Fruit fly (Drosophila melanogaster) whole organism, embryonic: ENCODE results near the gene CG1572.
A peak's percentile ranks its signal among the peaks of the same experiment; 100 is the strongest.

Experiments
- Asciz ChIP-seq: fragments of 200-800 bp; sonication (Bioruptor generic); optimal IDR thresholded peaks from 2 replicates; lab custom pipeline; 2017; ENCODE audit warnings: missing biosample characterization, mild to moderate bottlenecking, missing genetic modification characterization, missing genetic modification reagents
- Atf3 ChIP-seq: fragments of 200-800 bp; sonication (Bioruptor generic); optimal IDR thresholded peaks from 3 replicates; lab custom pipeline; 2016; ENCODE audit warnings: missing biosample characterization, missing genetic modification characterization
- CG11093 ChIP-seq: fragments of 200-800 bp; sonication (Bioruptor generic); IDR thresholded peaks from 3 replicates; pipeline ENCODE4 v1.3.6; 2022; ENCODE audit warnings: missing biosample characterization, missing genetic modification characterization
- CG11723 ChIP-seq: fragments of 200-800 bp; sonication (Bioruptor generic); optimal IDR thresholded peaks from 2 replicates; lab custom pipeline; 2017; ENCODE audit warnings: missing biosample characterization, mild to moderate bottlenecking, missing genetic modification characterization
- CG14050 ChIP-seq: fragments of 200-800 bp; sonication (Bioruptor generic); IDR thresholded peaks from 3 replicates; pipeline ENCODE4 v1.3.6; 2022; ENCODE audit warnings: missing biosample characterization, missing genetic modification characterization
- CG16813 ChIP-seq: fragments of 200-800 bp; sonication (Bioruptor generic); IDR thresholded peaks from 3 replicates; pipeline ENCODE4 v1.3.6; 2022; ENCODE audit warnings: missing biosample characterization, missing genetic modification characterization; ENCODE audit not compliant: partially characterized antibody
- CG17186 ChIP-seq: fragments of 200-800 bp; sonication (Bioruptor generic); optimal IDR thresholded peaks from 3 replicates; lab custom pipeline; 2017; ENCODE audit warnings: missing biosample characterization, missing genetic modification reagents, missing genetic modification characterization
- CG17612 ChIP-seq: fragments of 200-800 bp; sonication (Bioruptor generic); IDR thresholded peaks from 2 replicates; pipeline ENCODE4 v1.3.6; 2022; ENCODE audit warnings: missing biosample characterization, missing genetic modification characterization
- CG18011 ChIP-seq: fragments of 200-800 bp; sonication (Bioruptor generic); optimal IDR thresholded peaks from 2 replicates; lab custom pipeline; 2017; ENCODE audit warnings: missing biosample characterization, missing genetic modification characterization, mild to moderate bottlenecking, moderate library complexity, missing genotype
- CG18599 ChIP-seq: fragments of 200-800 bp; sonication (Bioruptor generic); optimal IDR thresholded peaks from 3 replicates; lab custom pipeline; 2017; ENCODE audit warnings: missing biosample characterization, missing genetic modification characterization, mild to moderate bottlenecking, moderate library complexity, missing genetic modification reagents
- CG18619 ChIP-seq: fragments of 200-800 bp; sonication (Bioruptor generic); optimal IDR thresholded peaks from 3 replicates; lab custom pipeline; 2017; ENCODE audit warnings: missing biosample characterization, mild to moderate bottlenecking, missing genetic modification characterization
- CG2129 ChIP-seq: fragments of 200-800 bp; sonication (Bioruptor generic); IDR thresholded peaks from 2 replicates; pipeline ENCODE4 v1.3.6; 2022; ENCODE audit warnings: missing biosample characterization, missing genetic modification characterization; ENCODE audit not compliant: partially characterized antibody
- CG7372 ChIP-seq: fragments of 200-800 bp; sonication (Bioruptor generic); IDR thresholded peaks from 2 replicates; pipeline ENCODE4 v1.3.6; 2022; ENCODE audit warnings: missing biosample characterization, missing genetic modification characterization
- CG8765 ChIP-seq: fragments of 200-800 bp; sonication (Bioruptor generic); IDR thresholded peaks from 2 replicates; pipeline ENCODE4 v1.3.6; 2022; ENCODE audit warnings: missing biosample characterization, missing genetic modification characterization
- D19A ChIP-seq: fragments of 200-800 bp; optimal IDR thresholded peaks from 3 replicates; lab custom pipeline; 2019; ENCODE audit warnings: missing biosample characterization, mild to moderate bottlenecking, missing genetic modification characterization, moderate library complexity
- D19B ChIP-seq: fragments of 200-800 bp; sonication (Bioruptor generic); optimal IDR thresholded peaks from 2 replicates; lab custom pipeline; 2017; ENCODE audit warnings: missing biosample characterization, mild to moderate bottlenecking, missing genetic modification characterization
- Dbx ChIP-seq: fragments of 200-800 bp; sonication (Bioruptor generic); IDR thresholded peaks from 3 replicates; pipeline ENCODE4 v1.3.6; 2022; ENCODE audit warnings: missing biosample characterization, missing genetic modification characterization
- Drgx ChIP-seq: fragments of 200-800 bp; sonication (Bioruptor generic); IDR thresholded peaks from 2 replicates; pipeline ENCODE4 v1.3.6; 2022; ENCODE audit warnings: missing biosample characterization, missing genetic modification characterization
- Ets97D ChIP-seq: fragments of 200-800 bp; sonication (Bioruptor generic); optimal IDR thresholded peaks from 3 replicates; lab custom pipeline; 2016; ENCODE audit warnings: missing biosample characterization, missing genetic modification characterization
- Hmr ChIP-seq: fragments of 200-800 bp; sonication (Bioruptor generic); optimal IDR thresholded peaks from 3 replicates; lab custom pipeline; 2017; ENCODE audit warnings: mild to moderate bottlenecking, missing biosample characterization, missing genetic modification reagents, missing genetic modification characterization
- Hr3 ChIP-seq: fragments of 200-800 bp; sonication (Bioruptor generic); optimal IDR thresholded peaks from 3 replicates; lab custom pipeline; 2016; ENCODE audit warnings: missing biosample characterization, missing genetic modification characterization
- Sin3A ChIP-seq: fragments of >200 bp; optimal IDR thresholded peaks from 2 replicates; lab custom pipeline; 2018
- ara ChIP-seq: fragments of 200-800 bp; sonication (Bioruptor generic); IDR thresholded peaks from 2 replicates; pipeline ENCODE4 v1.3.6; 2022; ENCODE audit warnings: missing biosample characterization, missing genetic modification characterization
- ato ChIP-seq: fragments of 200-800 bp; sonication (Bioruptor generic); IDR thresholded peaks from 2 replicates; pipeline ENCODE4 v1.3.6; 2022; ENCODE audit warnings: missing biosample characterization, missing genetic modification characterization; ENCODE audit not compliant: partially characterized antibody
- crc ChIP-seq: fragments of 200-800 bp; sonication (Bioruptor generic); optimal IDR thresholded peaks from 2 replicates; lab custom pipeline; 2016; ENCODE audit warnings: missing biosample characterization, missing genetic modification characterization
- dan ChIP-seq: fragments of 200-800 bp; sonication (Bioruptor generic); IDR thresholded peaks from 2 replicates; pipeline ENCODE4 v1.3.6; 2022; ENCODE audit warnings: missing biosample characterization, missing genetic modification characterization
- dpn ChIP-seq, 2 experiments: fragments of 200-800 bp; sonication (Bioruptor generic); optimal IDR thresholded peaks; 3 replicates each; lab custom pipeline; 2016; ENCODE audit warnings: missing biosample characterization in 2 of 2, missing genetic modification characterization in 2 of 2
- en ChIP-seq: fragments of 200-800 bp; sonication (Bioruptor generic); optimal IDR thresholded peaks from 2 replicates; lab custom pipeline; 2016; ENCODE audit warnings: missing biosample characterization, missing genetic modification characterization
- ftz-f1 ChIP-seq: fragments of 200-800 bp; sonication (Bioruptor generic); optimal IDR thresholded peaks from 2 replicates; lab custom pipeline; 2016; ENCODE audit warnings: missing biosample characterization, missing genetic modification characterization
- gem ChIP-seq: fragments of 200-800 bp; sonication (Bioruptor generic); optimal IDR thresholded peaks from 2 replicates; lab custom pipeline; 2019; ENCODE audit warnings: missing biosample characterization, mild to moderate bottlenecking, missing genetic modification characterization, moderate library complexity
- hb ChIP-seq: fragments of 200-800 bp; sonication (Bioruptor generic); IDR thresholded peaks from 3 replicates; pipeline ENCODE4 v1.3.6; 2022; ENCODE audit warnings: missing biosample characterization, missing genetic modification characterization; ENCODE audit not compliant: partially characterized antibody
- hkb ChIP-seq, 2 experiments: fragments of 200-800 bp in 1 of 2; fragments of >200 bp in 1 of 2; sonication (Bioruptor generic) in 1 of 2; IDR thresholded peaks in 1 of 2; optimal IDR thresholded peaks in 1 of 2; 2 replicates each; pipeline versions ENCODE4 v1.3.6 to Lab custom; 2017 to 2022; ENCODE audit warnings: missing biosample characterization in 1 of 2, missing genetic modification characterization in 1 of 2
- kni ChIP-seq: fragments of 200-800 bp; sonication (Bioruptor generic); optimal IDR thresholded peaks from 3 replicates; lab custom pipeline; 2017; ENCODE audit warnings: mild to moderate bottlenecking, missing biosample characterization, missing genetic modification reagents, missing genetic modification characterization
- mam ChIP-seq: fragments of 200-800 bp; sonication (Bioruptor generic); optimal IDR thresholded peaks from 3 replicates; lab custom pipeline; 2016; ENCODE audit warnings: missing biosample characterization, missing genetic modification characterization
- nerfin-2 ChIP-seq: fragments of 200-800 bp; sonication (Bioruptor generic); IDR thresholded peaks from 2 replicates; pipeline ENCODE4 v1.3.6; 2022; ENCODE audit warnings: missing biosample characterization, missing genetic modification characterization; ENCODE audit not compliant: partially characterized antibody
- oc ChIP-seq: fragments of 200-800 bp; sonication (Bioruptor generic); optimal IDR thresholded peaks from 2 replicates; lab custom pipeline; 2018; ENCODE audit warnings: missing biosample characterization, mild to moderate bottlenecking, missing genetic modification characterization, moderate library complexity
- pb ChIP-seq: fragments of 200-800 bp; sonication (Bioruptor generic); optimal IDR thresholded peaks from 3 replicates; lab custom pipeline; 2016; ENCODE audit warnings: missing biosample characterization, missing genetic modification characterization
- pita ChIP-seq: fragments of 200-800 bp; sonication (Bioruptor generic); optimal IDR thresholded peaks from 2 replicates; lab custom pipeline; 2017; ENCODE audit warnings: missing biosample characterization, mild to moderate bottlenecking, missing genetic modification characterization
- pros ChIP-seq: fragments of 200-800 bp; sonication (Bioruptor generic); optimal IDR thresholded peaks from 3 replicates; lab custom pipeline; 2019; ENCODE audit warnings: missing biosample characterization, mild to moderate bottlenecking, missing genetic modification characterization, moderate library complexity
- pzg ChIP-seq: fragments of 200-800 bp; sonication (Bioruptor generic); optimal IDR thresholded peaks from 3 replicates; lab custom pipeline; 2018; ENCODE audit warnings: missing biosample characterization, mild to moderate bottlenecking, missing genetic modification characterization, moderate library complexity
- sisA ChIP-seq: fragments of 200-800 bp; sonication (Bioruptor generic); IDR thresholded peaks from 2 replicates; pipeline ENCODE4 v1.3.6; 2022; ENCODE audit warnings: missing biosample characterization, missing genetic modification characterization
- sna ChIP-seq: fragments of 200-800 bp; sonication (Bioruptor generic); IDR thresholded peaks from 2 replicates; pipeline ENCODE4 v1.3.6; 2022; ENCODE audit warnings: missing biosample characterization, missing genetic modification characterization; ENCODE audit not compliant: partially characterized antibody
- sob ChIP-seq: fragments of 200-800 bp; sonication (Bioruptor generic); IDR thresholded peaks from 2 replicates; pipeline ENCODE4 v1.3.6; 2022; ENCODE audit warnings: missing biosample characterization, missing genetic modification characterization
- sqz ChIP-seq: fragments of 200-800 bp; sonication (Bioruptor generic); optimal IDR thresholded peaks from 3 replicates; lab custom pipeline; 2018; ENCODE audit warnings: missing biosample characterization, mild to moderate bottlenecking, missing genetic modification characterization
- trh ChIP-seq: fragments of 200-800 bp; sonication (Bioruptor generic); optimal IDR thresholded peaks from 2 replicates; lab custom pipeline; 2016; ENCODE audit warnings: missing biosample characterization, missing genetic modification characterization
- tup ChIP-seq: fragments of 200-800 bp; sonication (Bioruptor generic); optimal IDR thresholded peaks from 2 replicates; lab custom pipeline; 2016; ENCODE audit warnings: missing biosample characterization, mild to moderate bottlenecking, missing genetic modification characterization, moderate library complexity
- twi ChIP-seq: fragments of 200-800 bp; optimal IDR thresholded peaks from 2 replicates; lab custom pipeline; 2019; ENCODE audit warnings: missing biosample characterization, mild to moderate bottlenecking, missing genetic modification characterization, moderate library complexity
- unc-4 ChIP-seq: fragments of 200-800 bp; sonication (Bioruptor generic); IDR thresholded peaks from 2 replicates; pipeline ENCODE4 v1.3.6; 2022; ENCODE audit warnings: missing biosample characterization, missing genetic modification characterization; ENCODE audit not compliant: partially characterized antibody
- wek ChIP-seq: fragments of 200-800 bp; sonication (Bioruptor generic); optimal IDR thresholded peaks from 3 replicates; lab custom pipeline; 2018; ENCODE audit warnings: missing biosample characterization, mild to moderate bottlenecking, missing genetic modification characterization, moderate library complexity
- z ChIP-seq: fragments of 200-800 bp; sonication (Bioruptor generic); IDR thresholded peaks from 3 replicates; pipeline ENCODE4 v1.3.6; 2022; ENCODE audit warnings: missing biosample characterization, missing genetic modification characterization
- zfh1 ChIP-seq: fragments of 200-800 bp; sonication (Bioruptor generic); IDR thresholded peaks from 3 replicates; pipeline ENCODE4 v1.3.6; 2022; ENCODE audit warnings: missing biosample characterization, missing genetic modification characterization

Gene CG1572

DNA sequence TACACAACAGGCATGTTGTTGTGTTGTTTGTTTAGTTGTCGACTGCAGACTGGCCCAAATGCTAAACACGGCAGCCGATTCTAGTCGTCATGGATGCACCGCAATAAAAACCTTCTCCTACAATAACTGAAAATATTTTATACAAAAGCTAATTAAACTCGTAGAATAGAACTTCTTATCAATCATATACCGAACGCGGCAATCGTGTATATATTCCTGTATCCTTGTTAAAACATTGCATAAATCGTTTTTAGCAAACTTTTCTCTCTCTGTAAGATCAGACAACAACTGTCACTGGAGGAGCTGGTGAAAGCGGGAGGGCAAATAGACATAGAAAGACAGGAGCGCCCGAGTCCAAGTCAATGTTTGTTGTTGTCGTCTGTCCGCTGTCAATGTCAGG, 9.8 kb downstream of the CG1572 start (continued):
- no peak for TF ChIP-seq sob (GFP tag; lab: Robert Waterston, UW)
- peak; percentile 66 for TF ChIP-seq Drgx (GFP tag; lab: Robert Waterston, UW)
- no peak for TF ChIP-seq ftz-f1 (GFP tag; lab: Kevin White, UChicago)
- TF ChIP-seq sqz (GFP tag; lab: Kevin White, UChicago), result no peak
- TF ChIP-seq wek (GFP tag; lab: Kevin White, UChicago), result no peak
- TF ChIP-seq kni (GFP tag; lab: Kevin White, UChicago), result peak; percentile 20
- TF ChIP-seq pros (GFP tag; lab: Kevin White, UChicago), result no peak
- TF ChIP-seq z, result no peak
- TF ChIP-seq pb (GFP tag; lab: Kevin White, UChicago), result no peak
- TF ChIP-seq zfh1, result 0 out of 3 replicates have a peak, but pooled peaks have one; percentile 30
- no peak for TF ChIP-seq oc
- TF ChIP-seq twi (tag; lab: Kevin White, UChicago), result no peak
- TF ChIP-seq CG7372 (GFP tag; lab: Robert Waterston, UW), result no peak
- TF ChIP-seq Hmr (GFP tag; lab: Kevin White, UChicago), result peak; percentile 10
- no peak for TF ChIP-seq CG17612 (GFP tag; lab: Robert Waterston, UW)
- no peak for TF ChIP-seq nerfin-2
- TF ChIP-seq Dbx (GFP tag; lab: Robert Waterston, UW), result no peak
- TF ChIP-seq D19B (GFP tag; lab: Kevin White, UChicago), result no peak
- no peak for TF ChIP-seq Sin3A (lab: Kevin White, UChicago)
- TF ChIP-seq sisA (GFP tag; lab: Robert Waterston, UW), result peak; percentile 21; the same call in 1 of the 2 replicates
- TF ChIP-seq CG8765, result no peak
- TF ChIP-seq CG18619, result no peak
- no peak for TF ChIP-seq CG2129 (GFP tag; lab: Robert Waterston, UW)
- no peak for TF ChIP-seq tup (GFP tag; lab: Kevin White, UChicago)
- peak; percentile 36; the same call in 1 of the 2 replicates for TF ChIP-seq ara (GFP tag; lab: Robert Waterston, UW)
- TF ChIP-seq CG11723 (GFP tag; lab: Kevin White, UChicago), result no peak
- TF ChIP-seq Atf3, result no peak
- TF ChIP-seq Ets97D, result no peak
- TF ChIP-seq en (GFP tag; lab: Kevin White, UChicago), result no peak
- no peak for TF ChIP-seq Hr3 (GFP tag; lab: Kevin White, UChicago)
- TF ChIP-seq D19A (tag; lab: Kevin White, UChicago), result peak; percentile 33
- TF ChIP-seq trh (GFP tag; lab: Kevin White, UChicago), result no peak
- TF ChIP-seq CG17186 (GFP tag; lab: Kevin White, UChicago), result no peak
- TF ChIP-seq ato (GFP tag; lab: Robert Waterston, UW), result no peak
- TF ChIP-seq dan, result no peak
- TF ChIP-seq mam (GFP tag; lab: Kevin White, UChicago), result peak; percentile 13
- TF ChIP-seq Asciz (GFP tag; lab: Kevin White, UChicago), result peak; percentile 10
- TF ChIP-seq gem (tag; lab: Kevin White, UChicago), result peak; percentile 71
- TF ChIP-seq unc-4 (GFP tag; lab: Robert Waterston, UW), result no peak
- peak; percentile 27 for TF ChIP-seq crc
- TF ChIP-seq dpn (GFP tag; optimal IDR thresholded peaks at IDR 0.05; lab: Kevin White, UChicago), result peak in 1 of 2 experiments; percentile 21
- no peak for TF ChIP-seq pzg (GFP tag; lab: Kevin White, UChicago)
- no peak for TF ChIP-seq CG14050 (GFP tag; lab: Robert Waterston, UW)
- TF ChIP-seq CG11093, result no peak
- no peak for TF ChIP-seq sna (GFP tag; lab: Robert Waterston, UW)
- TF ChIP-seq hkb (optimal IDR thresholded peaks at IDR 0.05; lab: Kevin White, UChicago), result no peak
- TF ChIP-seq hkb (GFP tag; IDR thresholded peaks at IDR 0.05; lab: Robert Waterston, UW), result peak; percentile 52; the same call in 1 of the 2 replicates
- no peak for TF ChIP-seq CG18011
- no peak for TF ChIP-seq CG16813 (GFP tag; lab: Robert Waterston, UW)
- TF ChIP-seq CG18599 (GFP tag; lab: Kevin White, UChicago), result peak; percentile 29
- no peak for TF ChIP-seq hb (GFP tag; lab: Robert Waterston, UW)
- no peak for TF ChIP-seq pita (GFP tag; lab: Kevin White, UChicago)
